Fruit fly (Drosophila melanogaster): ENCODE results near the gene LManIII.

DNA sequence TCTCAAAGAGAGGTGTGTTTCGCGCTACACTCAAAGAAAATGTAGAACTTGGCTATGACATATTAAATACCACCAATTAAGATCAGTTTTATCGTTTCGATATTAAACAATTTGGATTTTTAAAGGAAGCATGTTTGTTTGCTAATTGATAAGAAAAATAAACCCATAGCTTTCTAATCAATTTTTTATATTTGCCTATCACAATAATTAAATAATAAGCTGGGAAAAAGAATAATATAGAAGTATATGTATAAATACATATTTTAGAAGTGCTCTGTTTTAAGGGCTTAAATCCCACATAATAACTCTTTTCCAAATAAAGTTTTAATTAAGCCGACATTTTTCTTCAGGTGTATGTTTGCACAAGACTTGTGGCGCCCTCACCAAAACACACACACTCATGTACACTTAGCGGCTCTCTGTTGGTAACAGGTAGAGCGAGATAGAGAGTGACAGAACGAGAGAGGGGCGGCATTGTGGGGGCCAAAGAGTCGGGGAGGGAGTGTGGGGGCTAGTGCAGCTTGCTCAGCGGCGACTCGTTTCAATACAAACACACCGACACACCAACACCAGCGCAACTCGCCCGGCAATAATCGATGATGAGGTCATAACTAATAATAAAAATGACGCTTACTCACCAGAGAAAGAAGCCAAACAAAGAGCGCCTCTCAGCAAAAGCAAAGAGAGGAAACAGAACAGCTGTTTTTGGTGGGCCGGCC, 50.7 kb downstream of the LManIII start:
- TF ChIP-seq psq (optimal IDR thresholded peaks at IDR 0.05): no peak
- no peak for TF ChIP-seq Myc (optimal IDR thresholded peaks at IDR 0.05)
